Worm (Caenorhabditis elegans): ENCODE data around the gene F54H12.10.
"Not testable (repeated sequence)": the region's sequence is repeated elsewhere in the genome, so short reads cannot be mapped to it uniquely, and the experiment has no call there.

DNA sequence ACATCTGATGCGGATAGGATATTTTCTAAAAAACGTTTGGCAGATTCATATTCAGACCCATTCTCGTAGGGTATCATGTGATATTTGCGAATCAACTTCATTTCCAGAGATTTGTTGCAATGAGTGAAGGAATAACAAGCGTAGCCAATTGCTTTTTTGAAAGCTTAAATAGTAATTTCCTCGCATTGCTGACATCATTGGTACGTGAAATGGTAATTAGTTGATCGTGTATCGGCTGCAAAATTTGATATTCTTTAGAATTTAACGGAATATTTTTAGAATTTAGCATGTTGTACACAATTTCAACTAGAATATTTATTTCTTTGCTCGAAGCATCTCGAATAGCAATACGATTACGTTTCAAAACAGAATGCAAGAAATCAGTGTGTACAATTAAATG is 3.9 kb upstream of the F54H12.10 start, which contains the start of gene F54H12.4:
- TF ChIP-seq him-1, dao-5, W03F9.2 (tag; optimal IDR thresholded peaks at IDR 0.05): not testable (repeated sequence)

All from whole organism, L4/young adult.